Worm (Caenorhabditis elegans): ENCODE data around the gene tbx-2.

DNA sequence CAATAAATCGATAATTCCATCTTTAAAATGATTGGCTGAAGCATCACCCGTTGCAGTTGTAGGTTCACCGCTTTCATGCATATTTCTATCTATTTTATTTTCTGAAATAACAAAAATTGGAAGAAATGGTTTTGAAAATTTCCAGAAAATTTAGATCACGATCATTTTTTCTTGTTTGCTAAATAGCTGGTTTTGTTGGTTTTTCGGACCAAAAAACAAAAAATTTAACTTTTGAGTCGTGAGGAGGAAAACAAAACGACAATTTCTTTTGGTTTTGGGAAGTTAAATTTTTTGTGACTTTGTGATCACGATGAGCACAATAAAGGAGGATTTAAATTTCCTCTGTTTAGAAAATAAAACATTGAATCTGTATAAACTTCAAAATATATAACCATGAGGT is 29.1 kb upstream of the tbx-2 start, which contains the start of gene T10F2.2:
- TF ChIP-seq ztf-23 (GFP tag; IDR thresholded peaks at IDR 0.05) = no peak
- TF ChIP-seq cog-1 (tag; optimal IDR thresholded peaks at IDR 0.05) = no peak
- no peak for TF ChIP-seq ref-1 (GFP tag; conservative IDR thresholded peaks at IDR 0.05)
- no peak for TF ChIP-seq ztf-29 (GFP tag; IDR thresholded peaks at IDR 0.05)

Measured in whole organism, midembryonic.